Worm (Caenorhabditis elegans) whole organism, L1 larva: ENCODE measurements around the gene mrpl-42.

Experiments used
- C04F5.9 ChIP-seq: sonication (generic microtip); optimal IDR thresholded peaks from 2 replicates; lab custom pipeline; 2016; ENCODE audit warnings: missing genetic modification characterization, missing compliant biosample characterization
- C16A3.4 ChIP-seq: fragments of 150-350 bp; optimal IDR thresholded peaks from 2 replicates; lab custom pipeline; 2014; ENCODE audit warnings: missing biosample characterization, missing genetic modification characterization
- C34B4.2 ChIP-seq: sonication (generic microtip); optimal IDR thresholded peaks from 2 replicates; lab custom pipeline; 2017; ENCODE audit warnings: mild to moderate bottlenecking, missing genetic modification characterization, missing compliant biosample characterization
- F16B12.6 ChIP-seq: fragments of 150-350 bp; optimal IDR thresholded peaks from 2 replicates; lab custom pipeline; 2014; ENCODE audit warnings: missing biosample characterization, missing genetic modification characterization
- Y116A8C.19 ChIP-seq: sonication (generic microtip); optimal IDR thresholded peaks from 2 replicates; lab custom pipeline; 2016; ENCODE audit warnings: missing compliant biosample characterization, missing genetic modification characterization, borderline replicate concordance
- alr-1 ChIP-seq: fragments of 200-800 bp; sonication (Bioruptor generic); optimal IDR thresholded peaks from 2 replicates; lab custom pipeline; 2018; ENCODE audit warnings: borderline replicate concordance, mild to moderate bottlenecking, missing genetic modification characterization, missing compliant biosample characterization
- ama-1 ChIP-seq: fragments of 150-350 bp; optimal IDR thresholded peaks from 2 replicates; lab custom pipeline; 2014
- blmp-1 ChIP-seq: fragments of 150-350 bp; optimal IDR thresholded peaks from 2 replicates; lab custom pipeline; 2014; ENCODE audit warnings: missing biosample characterization, missing genetic modification characterization
- ceh-88 ChIP-seq: fragments of 200-800 bp; sonication (Bioruptor generic); IDR thresholded peaks from 2 replicates; pipeline ENCODE4 v1.3.6; 2022; ENCODE audit warnings: missing genetic modification characterization, missing compliant biosample characterization
- dpl-1 ChIP-seq, 3 experiments: fragments of 150-350 bp in 2 of 3; sonication (generic microtip) in 1 of 3; optimal IDR thresholded peaks; 2 replicates each; lab custom pipeline; 2014 to 2017; ENCODE audit warnings: missing biosample characterization in 3 of 3, missing genetic modification characterization in 3 of 3, missing genetic modification reagents in 3 of 3
- efl-1 ChIP-seq, 4 experiments: fragments of 150-350 bp; optimal IDR thresholded peaks in 3 of 4; peaks in 1 of 4; 1 replicate in 1 of 4; 2 replicates in 3 of 4; lab custom pipeline; 2014; ENCODE audit warnings: missing biosample characterization in 2 of 4, missing genetic modification characterization in 2 of 4, missing genetic modification reagents in 2 of 4
- efl-3 ChIP-seq: fragments of 200-800 bp; sonication (Bioruptor generic); optimal IDR thresholded peaks from 2 replicates; lab custom pipeline; 2018; ENCODE audit warnings: mild to moderate bottlenecking, missing genetic modification characterization, missing compliant biosample characterization
- elt-3 ChIP-seq, 6 experiments: fragments of 150-350 bp in 1 of 6; sonication (generic microtip); optimal IDR thresholded peaks; 2 replicates each; lab custom pipeline; 2017 to 2018; ENCODE audit warnings: missing biosample characterization in 6 of 6, missing genetic modification characterization in 6 of 6, inconsistent platforms in 1 of 6
- fkh-8 ChIP-seq: sonication (generic microtip); optimal IDR thresholded peaks from 2 replicates; lab custom pipeline; 2016; ENCODE audit warnings: mild to moderate bottlenecking, missing genetic modification characterization, missing compliant biosample characterization
- fos-1 ChIP-seq: fragments of 150-350 bp; optimal IDR thresholded peaks from 2 replicates; lab custom pipeline; 2014; ENCODE audit warnings: missing biosample characterization, missing genetic modification characterization
- grh-1 ChIP-seq: fragments of 200-800 bp; sonication (Bioruptor generic); IDR thresholded peaks from 2 replicates; pipeline ENCODE4 v1.3.6; 2022; ENCODE audit warnings: missing genetic modification reagents, missing genetic modification characterization, missing compliant biosample characterization
- hlh-4 ChIP-seq: sonication (generic microtip); optimal IDR thresholded peaks from 2 replicates; lab custom pipeline; 2016; ENCODE audit warnings: mild to moderate bottlenecking, missing genetic modification characterization, missing compliant biosample characterization
- irx-1 ChIP-seq: sonication (generic microtip); optimal IDR thresholded peaks from 2 replicates; lab custom pipeline; 2016; ENCODE audit warnings: missing genetic modification characterization, missing compliant biosample characterization
- jun-1 ChIP-seq: fragments of 150-350 bp; optimal IDR thresholded peaks from 2 replicates; lab custom pipeline; 2014; ENCODE audit warnings: missing biosample characterization, missing genetic modification reagents, missing genetic modification characterization
- lin-14 ChIP-seq: fragments of 200-800 bp; sonication (Bioruptor generic); optimal IDR thresholded peaks from 2 replicates; lab custom pipeline; 2018; ENCODE audit warnings: mild to moderate bottlenecking, missing genetic modification characterization, moderate library complexity, missing compliant biosample characterization
- lin-35 ChIP-seq, 2 experiments: fragments of 150-350 bp; optimal IDR thresholded peaks; 2 replicates each; lab custom pipeline; 2014; ENCODE audit warnings: missing biosample characterization in 2 of 2, missing genetic modification characterization in 2 of 2, missing genetic modification reagents in 2 of 2
- lin-39 ChIP-seq: fragments of 150-350 bp; optimal IDR thresholded peaks from 2 replicates; lab custom pipeline; 2014; ENCODE audit warnings: missing biosample characterization, missing genetic modification reagents, missing genetic modification characterization
- lsy-2 ChIP-seq, 2 experiments: fragments of 150-350 bp; optimal IDR thresholded peaks; 2 replicates each; lab custom pipeline; 2014; ENCODE audit warnings: missing biosample characterization in 2 of 2, missing genetic modification characterization in 2 of 2
- mab-9 ChIP-seq: fragments of 200-800 bp; sonication (Bioruptor generic); IDR thresholded peaks from 2 replicates; pipeline ENCODE4 v1.3.6; 2022; ENCODE audit warnings: missing genetic modification reagents, missing genetic modification characterization, missing compliant biosample characterization
- mdl-1 ChIP-seq, 2 experiments: fragments of 150-350 bp; optimal IDR thresholded peaks; 2 replicates each; lab custom pipeline; 2014 to 2017; ENCODE audit warnings: missing biosample characterization in 2 of 2, missing genetic modification characterization in 2 of 2, inconsistent platforms in 1 of 2
- mep-1 ChIP-seq: fragments of 150-350 bp; optimal IDR thresholded peaks from 2 replicates; lab custom pipeline; 2014; ENCODE audit warnings: missing biosample characterization, missing genetic modification characterization
- nhr-12 ChIP-seq: sonication (generic microtip); optimal IDR thresholded peaks from 2 replicates; lab custom pipeline; 2017; ENCODE audit warnings: missing biosample characterization, missing genetic modification characterization
- nhr-19 ChIP-seq: fragments of 200-800 bp; sonication (Bioruptor generic); conservative IDR thresholded peaks from 2 replicates; pipeline ENCODE4 v1.3.6; 2022; ENCODE audit warnings: missing genetic modification characterization, missing compliant biosample characterization
- nhr-20 ChIP-seq: sonication (generic microtip); optimal IDR thresholded peaks from 2 replicates; lab custom pipeline; 2016; ENCODE audit warnings: mild to moderate bottlenecking, missing genetic modification characterization, missing compliant biosample characterization
- nhr-237 ChIP-seq: fragments of 150-350 bp; optimal IDR thresholded peaks from 2 replicates; lab custom pipeline; 2014; ENCODE audit warnings: missing biosample characterization, missing genetic modification characterization
- nhr-47 ChIP-seq: sonication (generic microtip); optimal IDR thresholded peaks from 2 replicates; lab custom pipeline; 2016; ENCODE audit warnings: mild to moderate bottlenecking, missing genetic modification characterization, moderate library complexity, missing compliant biosample characterization
- nhr-71 ChIP-seq: sonication (generic microtip); optimal IDR thresholded peaks from 2 replicates; lab custom pipeline; 2016; ENCODE audit warnings: mild to moderate bottlenecking, missing genetic modification characterization, moderate library complexity, missing compliant biosample characterization
- nhr-85 ChIP-seq: sonication (generic microtip); peaks from one replicate; lab custom pipeline; 2016; ENCODE audit warnings: missing genetic modification characterization, inconsistent platforms, missing compliant biosample characterization
- nhr-90 ChIP-seq: sonication (generic microtip); optimal IDR thresholded peaks from 2 replicates; lab custom pipeline; 2016; ENCODE audit warnings: mild to moderate bottlenecking, missing genetic modification characterization, missing compliant biosample characterization; ENCODE audit not compliant: poor library complexity
- pag-3 ChIP-seq: sonication (generic microtip); optimal IDR thresholded peaks from 2 replicates; lab custom pipeline; 2017; ENCODE audit warnings: missing genetic modification characterization, mild to moderate bottlenecking, missing compliant biosample characterization, antibody characterized with exemption, borderline replicate concordance; ENCODE audit not compliant: insufficient read depth
- pax-3 ChIP-seq: fragments of 200-800 bp; sonication (Bioruptor generic); optimal IDR thresholded peaks from 2 replicates; lab custom pipeline; 2018; ENCODE audit warnings: mild to moderate bottlenecking, missing genetic modification characterization, moderate library complexity, missing compliant biosample characterization
- skn-1 ChIP-seq: fragments of 150-350 bp; optimal IDR thresholded peaks from 2 replicates; lab custom pipeline; 2014; ENCODE audit warnings: missing biosample characterization, missing genetic modification characterization
- snpc-4 ChIP-seq: fragments of 150-350 bp; optimal IDR thresholded peaks from 2 replicates; lab custom pipeline; 2014; ENCODE audit warnings: missing biosample characterization, missing genetic modification characterization
- snu-23 ChIP-seq: sonication (generic microtip); optimal IDR thresholded peaks from 2 replicates; lab custom pipeline; 2016; ENCODE audit warnings: missing genetic modification characterization, missing compliant biosample characterization
- sptf-1 ChIP-seq: fragments of 150-350 bp; optimal IDR thresholded peaks from 2 replicates; lab custom pipeline; 2014; ENCODE audit warnings: missing biosample characterization, missing genetic modification characterization
- swsn-7 ChIP-seq: sonication (generic microtip); optimal IDR thresholded peaks from 2 replicates; lab custom pipeline; 2016; ENCODE audit warnings: missing genetic modification characterization, missing compliant biosample characterization
- tbx-2 ChIP-seq: sonication (generic microtip); optimal IDR thresholded peaks from 2 replicates; lab custom pipeline; 2016; ENCODE audit warnings: missing genetic modification characterization, missing compliant biosample characterization
- unc-86 ChIP-seq: sonication (generic microtip); optimal IDR thresholded peaks from 2 replicates; lab custom pipeline; 2016; ENCODE audit warnings: missing genetic modification characterization, missing compliant biosample characterization
- xbp-1 ChIP-seq: sonication (generic microtip); optimal IDR thresholded peaks from 2 replicates; lab custom pipeline; 2016; ENCODE audit warnings: missing genetic modification characterization, missing compliant biosample characterization
- ztf-11 ChIP-seq, 2 experiments: sonication (generic microtip); optimal IDR thresholded peaks; 2 replicates each; lab custom pipeline; 2016 to 2017; ENCODE audit warnings: missing genetic modification characterization in 2 of 2, missing biosample characterization in 1 of 2, missing compliant biosample characterization in 1 of 2

Gene mrpl-42

ce11 chrIV:9092011-9092410, 2.2 kb downstream of the mrpl-42 start (continued):
- TF ChIP-seq nhr-237 (tag; lab: Kevin White, UChicago): no peak
- no peak for TF ChIP-seq mab-9 (GFP tag; lab: Robert Waterston, UW)
- no peak for TF ChIP-seq nhr-85 (tag; lab: Kevin White, UChicago)
- TF ChIP-seq C04F5.9 (tag; lab: Kevin White, UChicago): no peak
- TF ChIP-seq hlh-4 (tag; lab: Kevin White, UChicago): no peak
- no peak for TF ChIP-seq irx-1 (tag; lab: Kevin White, UChicago)
- TF ChIP-seq ztf-11 (tag; optimal IDR thresholded peaks at IDR 0.05; lab: Kevin White, UChicago): no peak
- TF ChIP-seq swsn-7 (tag; lab: Kevin White, UChicago): no peak

- TF ChIP-seq elt-3 (tag; optimal IDR thresholded peaks at IDR 0.05; lab: Kevin White, UChicago) (peak in 2 of 6 experiments; percentile 10 to 55), nhr-12 (no peak), alr-1 (tag; lab: Kevin White, UChicago) (no peak), xbp-1 (tag; lab: Kevin White, UChicago) (peak; percentile 4), lin-35 (GFP tag; optimal IDR thresholded peaks at IDR 0.05; lab: Kevin White, UChicago) (peak in 1 of 2 experiments; percentile 50), nhr-20 (tag; lab: Kevin White, UChicago) (peak; percentile 67), mep-1 (tag; lab: Kevin White, UChicago) (peak; percentile 56), blmp-1 (peak; percentile 34), C16A3.4 (tag; lab: Kevin White, UChicago) (peak; percentile 38), grh-1 (GFP tag; lab: Robert Waterston, UW) (peak; percentile 66), tbx-2 (tag; lab: Kevin White, UChicago) (peak; percentile 16), lsy-2 (tag; optimal IDR thresholded peaks at IDR 0.05; lab: Kevin White, UChicago) (peak; percentile 7 to 26), efl-1 (optimal IDR thresholded peaks at IDR 0.05; lab: Kevin White, UChicago) (peak in 1 of 2 experiments; percentile 10), efl-1 (GFP tag; optimal IDR thresholded peaks at IDR 0.05 in 1 of 2; lab: Kevin White, UChicago) (peak in 1 of 2 experiments; percentile 85), ceh-88 (GFP tag; lab: Robert Waterston, UW) (0 out of 2 replicates have a peak, but pooled peaks have one; percentile 18), skn-1 (tag; lab: Kevin White, UChicago) (peak; percentile 40), nhr-85 (tag; lab: Kevin White, UChicago) (peak; percentile 96), nhr-90 (tag; lab: Kevin White, UChicago) (peak; percentile 47), pax-3 (tag; lab: Kevin White, UChicago) (no peak), nhr-19 (peak; percentile 29; the same call in 1 of the 2 replicates), dpl-1 (GFP tag; optimal IDR thresholded peaks at IDR 0.05; lab: Kevin White, UChicago) (peak in 1 of 3 experiments; percentile 22), Y116A8C.19 (tag; lab: Kevin White, UChicago) (no peak), snu-23 (GFP tag; lab: Kevin White, UChicago) (peak; percentile 65), lin-14 (GFP tag; lab: Kevin White, UChicago) (peak; percentile 72), nhr-71 (tag; lab: Kevin White, UChicago) (peak; percentile 43), jun-1 (no peak), mdl-1 (tag; optimal IDR thresholded peaks at IDR 0.05; lab: Kevin White, UChicago) (peak in 1 of 2 experiments; percentile 72)
- TF ChIP-seq, all 84 proteins: peak for 21
Observed at ce11 chrIV:9090538-9091195, 3.6 kb downstream of the mrpl-42 start.

- TF ChIP-seq efl-1 (optimal IDR thresholded peaks at IDR 0.05; lab: Kevin White, UChicago) (no peak), efl-1 (GFP tag; optimal IDR thresholded peaks at IDR 0.05 in 1 of 2; lab: Kevin White, UChicago) (no peak), unc-86 (no peak), elt-3 (tag; optimal IDR thresholded peaks at IDR 0.05; lab: Kevin White, UChicago) (no peak), sptf-1 (no peak), ztf-11 (tag; optimal IDR thresholded peaks at IDR 0.05; lab: Kevin White, UChicago) (no peak), swsn-7 (tag; lab: Kevin White, UChicago) (no peak), nhr-20 (tag; lab: Kevin White, UChicago) (no peak), jun-1 (no peak), fos-1 (tag; lab: Kevin White, UChicago) (no peak), lin-39 (no peak), snu-23 (GFP tag; lab: Kevin White, UChicago) (no peak), snpc-4 (tag; lab: Kevin White, UChicago) (no peak), lin-14 (GFP tag; lab: Kevin White, UChicago) (peak; percentile 5), C34B4.2 (tag; lab: Kevin White, UChicago) (no peak), nhr-47 (no peak), efl-3 (GFP tag; lab: Kevin White, UChicago) (no peak), pag-3 (tag; lab: Kevin White, UChicago) (no peak), hlh-4 (tag; lab: Kevin White, UChicago) (no peak), F16B12.6 (no peak), ceh-88 (GFP tag; lab: Robert Waterston, UW) (no peak), mep-1 (tag; lab: Kevin White, UChicago) (peak; percentile 31), nhr-71 (tag; lab: Kevin White, UChicago) (no peak), fkh-8 (tag; lab: Kevin White, UChicago) (no peak), ama-1 (lab: Kevin White, UChicago) (peak; percentile 33)
Observed at ce11 chrIV:9088294-9088693, 6.0 kb downstream of the mrpl-42 start, which contains the start of gene msa-1. Gene msa-1 (plus strand): TSS chrIV:9088594.
